Fruit fly (Drosophila melanogaster) whole organism, prepupa: ENCODE data around the gene Oct-TyrR.

Source experiments
- CG9139 ChIP-seq: fragments of 200-800 bp; sonication (Bioruptor generic); optimal IDR thresholded peaks from 3 replicates; lab custom pipeline; 2017; ENCODE audit warnings: missing biosample characterization, mild to moderate bottlenecking, missing genetic modification characterization
- svp ChIP-seq: fragments of 200-800 bp; sonication (Bioruptor generic); peaks from one replicate; lab custom pipeline; 2016; ENCODE audit warnings: missing biosample characterization, missing genetic modification characterization

DNA sequence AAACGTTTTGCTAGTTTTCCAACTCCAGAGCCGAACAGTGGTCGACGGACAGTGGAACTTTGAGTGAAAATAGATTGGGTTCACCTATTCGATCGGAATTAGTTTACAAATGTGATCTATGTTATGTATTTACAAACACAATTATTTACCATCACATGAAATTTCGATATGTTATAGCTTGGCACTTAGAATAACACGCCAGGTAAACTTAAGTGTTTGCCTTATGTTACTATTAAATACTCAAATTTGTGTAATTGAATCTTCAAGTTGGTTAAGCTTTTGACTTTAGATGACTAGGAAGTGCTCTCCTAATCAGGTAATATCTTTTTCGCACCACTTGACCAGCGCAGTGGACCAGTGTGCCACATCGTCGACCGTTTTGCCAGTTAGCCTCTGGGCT lies 56.5 kb downstream of the Oct-TyrR start:
- no peak for TF ChIP-seq svp
- TF ChIP-seq CG9139 = no peak
